Worm (Caenorhabditis elegans) whole organism, L4/young adult: ENCODE results near the gene nhr-38.

ENCODE experiments used
- W03F9.2 ChIP-seq: fragments of 150-350 bp; optimal IDR thresholded peaks from 2 replicates; lab custom pipeline; 2014; ENCODE audit warnings: missing biosample characterization, missing genetic modification characterization
- dao-5 ChIP-seq: sonication (generic microtip); optimal IDR thresholded peaks from 2 replicates; lab custom pipeline; 2016; ENCODE audit warnings: missing genotype, missing genetic modification characterization, moderate library complexity, missing compliant biosample characterization
- him-1 ChIP-seq: sonication (generic microtip); optimal IDR thresholded peaks from 2 replicates; lab custom pipeline; 2016; ENCODE audit warnings: missing genotype, missing genetic modification reagents, missing genetic modification characterization, missing compliant biosample characterization

DNA sequence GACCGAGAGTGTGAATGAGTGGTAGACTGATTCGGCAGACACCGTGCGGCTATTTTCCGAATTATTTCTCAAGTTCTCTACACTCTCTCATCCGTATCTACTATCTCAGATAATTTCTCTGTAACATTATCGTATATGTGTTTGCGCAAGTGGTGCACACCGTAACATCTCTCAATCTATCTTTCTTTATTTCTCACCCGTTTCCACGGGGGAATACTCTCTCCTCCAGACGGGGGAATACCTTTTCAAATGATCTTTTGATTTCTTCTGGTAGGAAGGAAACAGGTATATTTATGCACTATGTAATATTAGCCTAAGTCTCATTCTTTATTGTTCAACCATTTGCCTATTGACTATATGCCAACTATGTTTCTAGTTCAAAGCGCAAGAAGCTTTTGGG, 42.9 kb upstream of the nhr-38 start:
- TF ChIP-seq dao-5: no peak
- TF ChIP-seq W03F9.2 (tag; lab: Kevin White, UChicago): no peak
- TF ChIP-seq him-1 (tag; lab: Kevin White, UChicago): no peak
